Fruit fly (Drosophila melanogaster) whole organism, embryonic: ENCODE results near the gene CG5515.

Experiments used
- ATbp ChIP-seq: fragments of 200-800 bp; sonication (Bioruptor generic); optimal IDR thresholded peaks from 2 replicates; lab custom pipeline; 2017; ENCODE audit warnings: missing biosample characterization, mild to moderate bottlenecking, missing genetic modification characterization, missing genetic modification reagents
- Ada2b ChIP-seq: fragments of 200-800 bp; sonication (Bioruptor generic); IDR thresholded peaks from 2 replicates; pipeline ENCODE4 v1.3.6; 2022; ENCODE audit warnings: missing biosample characterization, missing genetic modification characterization
- Asciz ChIP-seq: fragments of 200-800 bp; sonication (Bioruptor generic); optimal IDR thresholded peaks from 2 replicates; lab custom pipeline; 2017; ENCODE audit warnings: missing biosample characterization, mild to moderate bottlenecking, missing genetic modification characterization, missing genetic modification reagents
- Awh ChIP-seq: fragments of 200-800 bp; sonication (Bioruptor generic); IDR thresholded peaks from 2 replicates; pipeline ENCODE4, ENCODE4 v1.3.6; 2022; ENCODE audit warnings: missing biosample characterization, missing genetic modification characterization
- CG10267 ChIP-seq: fragments of 200-800 bp; sonication (Bioruptor generic); optimal IDR thresholded peaks from 2 replicates; lab custom pipeline; 2018; ENCODE audit warnings: missing biosample characterization, mild to moderate bottlenecking, missing genetic modification characterization, moderate library complexity
- CG10654 ChIP-seq: fragments of 200-800 bp; sonication (Bioruptor generic); optimal IDR thresholded peaks from 2 replicates; lab custom pipeline; 2016; ENCODE audit warnings: missing biosample characterization, missing genetic modification characterization
- CG11093 ChIP-seq: fragments of 200-800 bp; sonication (Bioruptor generic); IDR thresholded peaks from 3 replicates; pipeline ENCODE4 v1.3.6; 2022; ENCODE audit warnings: missing biosample characterization, missing genetic modification characterization
- CG11456 ChIP-seq: fragments of 200-800 bp; sonication (Bioruptor generic); IDR thresholded peaks from 3 replicates; pipeline ENCODE4 v1.3.6; 2022; ENCODE audit warnings: missing biosample characterization, missing genetic modification characterization
- CG12942 ChIP-seq: fragments of 200-800 bp; sonication (Bioruptor generic); optimal IDR thresholded peaks from 3 replicates; lab custom pipeline; 2016; ENCODE audit warnings: missing biosample characterization, missing genetic modification characterization
- CG13775 ChIP-seq: fragments of 200-800 bp; sonication (Bioruptor generic); optimal IDR thresholded peaks from 3 replicates; lab custom pipeline; 2017; ENCODE audit warnings: missing biosample characterization, mild to moderate bottlenecking, missing genetic modification characterization
- CG1792 ChIP-seq: fragments of 200-800 bp; sonication (Bioruptor generic); optimal IDR thresholded peaks from 2 replicates; lab custom pipeline; 2016; ENCODE audit warnings: missing biosample characterization, missing genetic modification characterization
- CG18262 ChIP-seq: fragments of 200-800 bp; optimal IDR thresholded peaks from 3 replicates; lab custom pipeline; 2019; ENCODE audit warnings: missing biosample characterization, mild to moderate bottlenecking, missing genetic modification characterization, moderate library complexity
- CG18599 ChIP-seq: fragments of 200-800 bp; sonication (Bioruptor generic); optimal IDR thresholded peaks from 3 replicates; lab custom pipeline; 2017; ENCODE audit warnings: missing biosample characterization, missing genetic modification characterization, mild to moderate bottlenecking, moderate library complexity, missing genetic modification reagents
- CG18619 ChIP-seq: fragments of 200-800 bp; sonication (Bioruptor generic); optimal IDR thresholded peaks from 3 replicates; lab custom pipeline; 2017; ENCODE audit warnings: missing biosample characterization, mild to moderate bottlenecking, missing genetic modification characterization
- CG30020 ChIP-seq: fragments of 200-800 bp; optimal IDR thresholded peaks from 2 replicates; lab custom pipeline; 2019; ENCODE audit warnings: missing biosample characterization, mild to moderate bottlenecking, missing genetic modification characterization, moderate library complexity
- CG3281 ChIP-seq: fragments of 200-800 bp; sonication (Bioruptor generic); optimal IDR thresholded peaks from 3 replicates; lab custom pipeline; 2017; ENCODE audit warnings: missing biosample characterization, mild to moderate bottlenecking, missing genetic modification characterization
- CG34376 ChIP-seq: fragments of 200-800 bp; sonication (Bioruptor generic); optimal IDR thresholded peaks from 2 replicates; lab custom pipeline; 2018; ENCODE audit warnings: missing biosample characterization, mild to moderate bottlenecking, missing genetic modification characterization
- CG43689 ChIP-seq: fragments of 200-800 bp; sonication (Bioruptor generic); IDR thresholded peaks from 2 replicates; pipeline ENCODE4 v1.3.6; 2022; ENCODE audit warnings: missing biosample characterization, missing genetic modification characterization
- H15 ChIP-seq: fragments of 200-800 bp; sonication (Bioruptor generic); IDR thresholded peaks from 3 replicates; pipeline ENCODE4 v1.3.6; 2022; ENCODE audit warnings: missing biosample characterization, missing genetic modification characterization
- HLH3B ChIP-seq: fragments of 200-800 bp; sonication (Bioruptor generic); IDR thresholded peaks from 2 replicates; pipeline ENCODE4 v1.3.6; 2022; ENCODE audit warnings: missing biosample characterization, missing genetic modification characterization
- HmgD ChIP-seq: fragments of 200-800 bp; sonication (Bioruptor generic); optimal IDR thresholded peaks from 3 replicates; lab custom pipeline; 2016; ENCODE audit warnings: missing biosample characterization, missing genetic modification characterization
- Hsf ChIP-seq: fragments of 200-800 bp; sonication (Bioruptor generic); optimal IDR thresholded peaks from 3 replicates; lab custom pipeline; 2016; ENCODE audit warnings: missing biosample characterization, missing genetic modification characterization
- Opbp ChIP-seq: fragments of 200-800 bp; sonication (Bioruptor generic); IDR thresholded peaks from 3 replicates; pipeline ENCODE4 v1.3.6; 2022; ENCODE audit warnings: missing biosample characterization, missing genetic modification characterization; ENCODE audit not compliant: partially characterized antibody
- Ptx1 ChIP-seq: fragments of 200-800 bp; sonication (Bioruptor generic); IDR thresholded peaks from 2 replicates; pipeline ENCODE4 v1.3.6; 2022; ENCODE audit warnings: missing biosample characterization, missing genetic modification characterization
- Ravus ChIP-seq: fragments of 200-800 bp; sonication (Bioruptor generic); IDR thresholded peaks from 2 replicates; pipeline ENCODE4 v1.3.6; 2022; ENCODE audit warnings: missing biosample characterization, missing genetic modification characterization
- Rfx ChIP-seq: fragments of 200-800 bp; sonication (Bioruptor generic); IDR thresholded peaks from 2 replicates; pipeline ENCODE4 v1.3.6; 2022; ENCODE audit warnings: missing biosample characterization, missing genetic modification characterization
- Six4 ChIP-seq: fragments of 200-800 bp; sonication (Bioruptor generic); optimal IDR thresholded peaks from 2 replicates; lab custom pipeline; 2016; ENCODE audit warnings: missing biosample characterization, missing genetic modification characterization
- Ssrp ChIP-seq: fragments of 200-800 bp; sonication (Bioruptor generic); optimal IDR thresholded peaks from 2 replicates; lab custom pipeline; 2018; ENCODE audit warnings: missing biosample characterization, mild to moderate bottlenecking, missing genetic modification characterization, moderate library complexity
- amos ChIP-seq: fragments of 200-800 bp; sonication (Bioruptor generic); IDR thresholded peaks from 2 replicates; pipeline ENCODE4 v1.3.6; 2022; ENCODE audit warnings: missing biosample characterization, missing genetic modification characterization; ENCODE audit not compliant: partially characterized antibody
- bbx ChIP-seq: fragments of 200-800 bp; sonication (Bioruptor generic); IDR thresholded peaks from 2 replicates; pipeline ENCODE4 v1.3.6; 2022; ENCODE audit warnings: missing biosample characterization, missing genetic modification characterization; ENCODE audit not compliant: partially characterized antibody
- chinmo ChIP-seq: fragments of 200-800 bp; sonication (Bioruptor generic); IDR thresholded peaks from 4 replicates; pipeline ENCODE4 v1.3.6; 2022; ENCODE audit warnings: missing biosample characterization, missing genetic modification characterization; ENCODE audit not compliant: partially characterized antibody
- danr ChIP-seq: fragments of 200-800 bp; sonication (Bioruptor generic); IDR thresholded peaks from 2 replicates; pipeline ENCODE4 v1.3.6; 2022; ENCODE audit warnings: missing biosample characterization, missing genetic modification characterization
- dysf ChIP-seq: fragments of 200-800 bp; sonication (Bioruptor generic); IDR thresholded peaks from 3 replicates; pipeline ENCODE4 v1.3.6; 2022; ENCODE audit warnings: missing biosample characterization, missing genetic modification characterization
- ems ChIP-seq: fragments of 200-800 bp; sonication (Bioruptor generic); optimal IDR thresholded peaks from 3 replicates; lab custom pipeline; 2016; ENCODE audit warnings: missing biosample characterization, missing genetic modification characterization
- gsb ChIP-seq: fragments of 200-800 bp; sonication (Bioruptor generic); IDR thresholded peaks from 2 replicates; pipeline ENCODE4 v1.3.6; 2022; ENCODE audit warnings: missing biosample characterization, missing genetic modification characterization
- her ChIP-seq: fragments of 200-800 bp; sonication (Bioruptor generic); optimal IDR thresholded peaks from 2 replicates; lab custom pipeline; 2016; ENCODE audit warnings: missing biosample characterization, missing genetic modification characterization
- jumu ChIP-seq: fragments of 200-800 bp; sonication (Bioruptor generic); optimal IDR thresholded peaks from 3 replicates; lab custom pipeline; 2016; ENCODE audit warnings: missing biosample characterization, missing genetic modification characterization
- ken ChIP-seq: fragments of 200-800 bp; sonication (Bioruptor generic); IDR thresholded peaks from 3 replicates; pipeline ENCODE4 v1.3.6; 2022; ENCODE audit warnings: missing biosample characterization, missing genetic modification characterization
- lov ChIP-seq, 2 experiments: fragments of 200-800 bp in 1 of 2; fragments of >200 bp in 1 of 2; sonication (Bioruptor generic) in 1 of 2; IDR thresholded peaks in 1 of 2; optimal IDR thresholded peaks in 1 of 2; 2 replicates in 1 of 2; 3 replicates in 1 of 2; pipeline versions ENCODE4 v1.3.6 to Lab custom; 2017 to 2022; ENCODE audit warnings: missing biosample characterization in 1 of 2, missing genetic modification characterization in 1 of 2
- rib ChIP-seq: fragments of 200-800 bp; sonication (Bioruptor generic); IDR thresholded peaks from 2 replicates; pipeline ENCODE4 v1.3.6; 2022; ENCODE audit warnings: missing biosample characterization, missing genetic modification characterization
- schlank ChIP-seq: fragments of 200-800 bp; sonication (Bioruptor generic); optimal IDR thresholded peaks from 2 replicates; lab custom pipeline; 2018; ENCODE audit warnings: missing biosample characterization, mild to moderate bottlenecking, missing genetic modification characterization
- sens ChIP-seq: fragments of 200-800 bp; sonication (Bioruptor generic); peaks from one replicate; lab custom pipeline; 2016; ENCODE audit warnings: missing biosample characterization, missing genetic modification characterization
- sens-2 ChIP-seq: fragments of 200-800 bp; sonication (Bioruptor generic); IDR thresholded peaks from 2 replicates; pipeline ENCODE4 v1.3.6; 2022; ENCODE audit warnings: missing biosample characterization, missing genetic modification characterization
- sim ChIP-seq: fragments of 200-800 bp; sonication (Bioruptor generic); IDR thresholded peaks from 2 replicates; pipeline ENCODE4 v1.3.6; 2022; ENCODE audit warnings: missing biosample characterization, missing genetic modification characterization
- sisA ChIP-seq: fragments of 200-800 bp; sonication (Bioruptor generic); IDR thresholded peaks from 2 replicates; pipeline ENCODE4 v1.3.6; 2022; ENCODE audit warnings: missing biosample characterization, missing genetic modification characterization
- sr ChIP-seq: fragments of 200-800 bp; sonication (Bioruptor generic); IDR thresholded peaks from 3 replicates; pipeline ENCODE4 v1.3.6; 2022; ENCODE audit warnings: missing biosample characterization, missing genetic modification characterization
- tin ChIP-seq: fragments of 200-800 bp; sonication (Bioruptor generic); optimal IDR thresholded peaks from 3 replicates; lab custom pipeline; 2016; ENCODE audit warnings: missing biosample characterization, missing genetic modification characterization
- vnd ChIP-seq: fragments of 200-800 bp; sonication (Bioruptor generic); IDR thresholded peaks from 3 replicates; pipeline ENCODE4 v1.3.6; 2022; ENCODE audit warnings: missing biosample characterization, missing genetic modification characterization; ENCODE audit not compliant: partially characterized antibody
- zfh2 ChIP-seq: fragments of 200-800 bp; sonication (Bioruptor generic); optimal IDR thresholded peaks from 2 replicates; lab custom pipeline; 2016; ENCODE audit warnings: missing biosample characterization, missing genetic modification characterization

The CG5515 gene

dm6 chr3R:24151924-24152809, 36.5 kb downstream of the CG5515 start, which contains the start of the genes p38a and CG6178:
TSS of gene p38a (minus strand) at chr3R:24152321.
TSS of gene CG6178 (plus strand) at chr3R:24152347.
- peak; percentile 99 for TF ChIP-seq CG18262 (tag; lab: Kevin White, UChicago)
- peak; percentile 89; the same call in 3 of the 4 replicates for TF ChIP-seq chinmo (GFP tag; lab: Robert Waterston, UW)
- no peak for TF ChIP-seq amos (GFP tag; lab: Robert Waterston, UW)
- peak; percentile 94 for TF ChIP-seq ken (GFP tag; lab: Robert Waterston, UW)
- TF ChIP-seq HmgD (GFP tag; lab: Kevin White, UChicago) = no peak
- peak; percentile 95 for TF ChIP-seq CG12942
- no peak for TF ChIP-seq Opbp (GFP tag; lab: Robert Waterston, UW)
- peak; percentile 96 for TF ChIP-seq CG11456 (GFP tag; lab: Robert Waterston, UW)
- TF ChIP-seq bbx (GFP tag; lab: Robert Waterston, UW) = no peak; the same call in 1 of the 2 replicates
- peak; percentile 68; the same call in 2 of the 3 replicates for TF ChIP-seq sr (GFP tag; lab: Robert Waterston, UW)
- TF ChIP-seq lov (optimal IDR thresholded peaks at IDR 0.05; lab: Kevin White, UChicago) = no peak
- peak; percentile 81; the same call in 2 of the 3 replicates for TF ChIP-seq lov (GFP tag; IDR thresholded peaks at IDR 0.05; lab: Robert Waterston, UW)
- peak; percentile 89 for TF ChIP-seq sim (GFP tag; lab: Robert Waterston, UW)
- peak; percentile 94 for TF ChIP-seq CG10267
- TF ChIP-seq CG11093 (GFP tag; lab: Robert Waterston, UW) = peak; percentile 94
- TF ChIP-seq CG10654 (GFP tag; lab: Kevin White, UChicago) = peak; percentile 95
- TF ChIP-seq danr = peak; percentile 94
- TF ChIP-seq her (GFP tag; lab: Kevin White, UChicago) = no peak
- peak; percentile 92 for TF ChIP-seq Ravus (GFP tag; lab: Robert Waterston, UW)
- peak; percentile 98 for TF ChIP-seq CG18599 (GFP tag; lab: Kevin White, UChicago)
- peak; percentile 86 for TF ChIP-seq zfh2
- peak; percentile 88 for TF ChIP-seq CG30020 (tag; lab: Kevin White, UChicago)
- TF ChIP-seq jumu (GFP tag; lab: Kevin White, UChicago) = peak; percentile 45
- peak; percentile 36 for TF ChIP-seq ems (GFP tag; lab: Kevin White, UChicago)
- TF ChIP-seq schlank = peak; percentile 85
- TF ChIP-seq CG1792 = no peak
- TF ChIP-seq vnd (GFP tag; lab: Robert Waterston, UW) = no peak
- TF ChIP-seq rib (GFP tag; lab: Robert Waterston, UW) = peak; percentile 92
- peak; percentile 96 for TF ChIP-seq Awh (GFP tag; lab: Robert Waterston, UW)
- TF ChIP-seq sens-2 (GFP tag; lab: Robert Waterston, UW) = peak; percentile 83
- TF ChIP-seq sens = peak; percentile 82
- peak; percentile 93 for TF ChIP-seq ATbp (GFP tag; lab: Kevin White, UChicago)
- peak; percentile 92 for TF ChIP-seq CG43689 (GFP tag; lab: Robert Waterston, UW)
- peak; percentile 99 for TF ChIP-seq Ptx1
- peak; percentile 93 for TF ChIP-seq H15 (GFP tag; lab: Robert Waterston, UW)
- TF ChIP-seq Hsf (GFP tag; lab: Kevin White, UChicago) = peak; percentile 66
- peak; percentile 99 for TF ChIP-seq Ssrp
- TF ChIP-seq CG3281 = peak; percentile 99
- peak; percentile 92 for TF ChIP-seq tin (GFP tag; lab: Kevin White, UChicago)
- TF ChIP-seq sisA (GFP tag; lab: Robert Waterston, UW) = peak; percentile 97
- TF ChIP-seq CG13775 (GFP tag; lab: Kevin White, UChicago) = peak; percentile 98
- TF ChIP-seq HLH3B (GFP tag; lab: Robert Waterston, UW) = peak; percentile 97
- peak; percentile 97 for TF ChIP-seq CG18619 (GFP tag; lab: Kevin White, UChicago)
- peak; percentile 93 for TF ChIP-seq gsb (GFP tag; lab: Robert Waterston, UW)
- TF ChIP-seq CG34376 = peak; percentile 68
- peak; percentile 84 for TF ChIP-seq Six4 (GFP tag; lab: Kevin White, UChicago)
- peak; percentile 98 for TF ChIP-seq Rfx (GFP tag; lab: Robert Waterston, UW)
- TF ChIP-seq dysf (GFP tag; lab: Robert Waterston, UW) = peak; percentile 98
- peak; percentile 97 for TF ChIP-seq Asciz (GFP tag; lab: Kevin White, UChicago)
- peak; percentile 95 for TF ChIP-seq Ada2b (GFP tag; lab: Robert Waterston, UW)
